Fruit fly (Drosophila melanogaster) whole organism: ENCODE results near the gene GstD7.

Experiments
- CG8478 ChIP-seq: fragments of >200 bp; optimal IDR thresholded peaks from 2 replicates; lab custom pipeline; 2018; ENCODE audit warnings: inconsistent platforms
- Dll ChIP-seq: fragments of >200 bp; optimal IDR thresholded peaks from 2 replicates; lab custom pipeline; 2017
- pan ChIP-seq: fragments of >200 bp; optimal IDR thresholded peaks from 2 replicates; lab custom pipeline; 2017
- psq ChIP-seq: fragments of >200 bp; optimal IDR thresholded peaks from 2 replicates; lab custom pipeline; 2017
- usp ChIP-seq: fragments of >200 bp; optimal IDR thresholded peaks from 2 replicates; lab custom pipeline; 2017; ENCODE audit warnings: missing biosample characterization, missing genetic modification characterization, mixed read lengths

dm6 chr3R:12341374-12341773 lies 36.9 kb upstream of the GstD7 start, which contains the start of gene Sgsf:
- TF ChIP-seq CG8478 (lab: Kevin White, UChicago) (no peak), psq (lab: Kevin White, UChicago) (no peak), pan (lab: Kevin White, UChicago) (no peak), Dll (no peak), usp (GFP tag; lab: Kevin White, UChicago) (no peak)
